Worm (Caenorhabditis elegans) whole organism, L4 larva: ENCODE results near the gene sre-9.

ENCODE experiments used
- T20F7.1 ChIP-seq: fragments of 200-800 bp; sonication (Bioruptor generic); optimal IDR thresholded peaks from 2 replicates; lab custom pipeline; 2018; ENCODE audit warnings: mild to moderate bottlenecking, missing genetic modification characterization, missing compliant biosample characterization
- arid-1 ChIP-seq: fragments of 200-800 bp; sonication (Bioruptor generic); conservative IDR thresholded peaks from 2 replicates; pipeline ENCODE4 v1.3.6; 2022; ENCODE audit warnings: missing genetic modification reagents, missing genetic modification characterization, missing compliant biosample characterization
- mdl-1 ChIP-seq, 2 experiments: fragments of 150-350 bp in 1 of 2; sonication (generic microtip) in 1 of 2; optimal IDR thresholded peaks; 2 replicates each; lab custom pipeline; 2014 to 2017; ENCODE audit warnings: missing biosample characterization in 2 of 2, missing genetic modification characterization in 2 of 2
- nhr-102 ChIP-seq: sonication (generic microtip); optimal IDR thresholded peaks from 2 replicates; lab custom pipeline; 2016; ENCODE audit warnings: mild to moderate bottlenecking, missing genetic modification characterization, moderate library complexity, missing compliant biosample characterization
- pha-4 ChIP-seq, 2 experiments: fragments of 150-350 bp in 1 of 2; fragments of 200-800 bp in 1 of 2; sonication (Bioruptor generic) in 1 of 2; IDR thresholded peaks in 1 of 2; optimal IDR thresholded peaks in 1 of 2; 2 replicates each; pipeline versions ENCODE4 v1.3.6 to Lab custom; 2014 to 2022; ENCODE audit warnings: missing genetic modification characterization in 2 of 2, missing genetic modification reagents in 2 of 2, missing biosample characterization in 1 of 2, missing compliant biosample characterization in 1 of 2

DNA sequence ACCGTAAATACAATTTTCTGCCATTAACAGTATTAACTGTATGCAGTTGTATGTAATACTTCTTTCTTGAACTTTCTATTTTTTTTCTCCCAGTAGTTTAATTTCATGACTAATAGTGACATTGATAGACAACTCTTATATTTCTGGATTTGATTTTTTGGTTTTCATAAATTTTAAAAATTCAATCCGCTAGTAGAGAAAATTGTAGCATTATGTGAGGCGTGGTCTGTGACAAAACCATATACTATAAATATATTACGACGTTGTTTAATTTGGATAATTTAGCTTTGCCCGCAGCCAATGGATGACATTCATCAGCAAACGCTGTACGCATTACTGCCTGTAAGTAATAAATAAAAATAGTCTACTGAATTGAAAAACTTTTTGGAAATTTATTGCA lies 34.3 kb downstream of the sre-9 start, which contains the start of gene srx-64:
- TF ChIP-seq mdl-1 (tag; optimal IDR thresholded peaks at IDR 0.05; lab: Kevin White, UChicago) (no peak), nhr-102 (tag; lab: Kevin White, UChicago) (no peak), T20F7.1 (GFP tag; lab: Kevin White, UChicago) (no peak), arid-1 (GFP tag; lab: Robert Waterston, UW) (no peak), pha-4 (GFP tag; IDR thresholded peaks at IDR 0.05; lab: Robert Waterston, UW) (no peak), pha-4 (tag; optimal IDR thresholded peaks at IDR 0.05; lab: Kevin White, UChicago) (no peak)
